Worm (Caenorhabditis elegans) whole organism, L2 larva: Measurements from ENCODE around the gene saeg-1.

ENCODE experiments used
- R02D3.7 ChIP-seq: fragments of 150-350 bp; optimal IDR thresholded peaks from 2 replicates; lab custom pipeline; 2014; ENCODE audit warnings: missing biosample characterization, missing genetic modification characterization
- alr-1 ChIP-seq: fragments of 150-350 bp; optimal IDR thresholded peaks from 2 replicates; lab custom pipeline; 2014; ENCODE audit warnings: missing biosample characterization, missing genetic modification characterization
- ceh-16 ChIP-seq: fragments of 150-350 bp; optimal IDR thresholded peaks from 2 replicates; lab custom pipeline; 2014; ENCODE audit warnings: missing biosample characterization, missing genetic modification characterization
- egl-27 ChIP-seq: sonication (generic microtip); optimal IDR thresholded peaks from 3 replicates; lab custom pipeline; 2017; ENCODE audit warnings: missing biosample characterization, missing genetic modification reagents, missing genetic modification characterization
- elt-3 ChIP-seq: sonication (generic microtip); optimal IDR thresholded peaks from 2 replicates; lab custom pipeline; 2017; ENCODE audit warnings: missing biosample characterization, missing genetic modification characterization
- lsy-2 ChIP-seq, 2 experiments: fragments of 150-350 bp in 1 of 2; sonication (generic microtip) in 1 of 2; optimal IDR thresholded peaks; 2 replicates each; lab custom pipeline; 2014 to 2017; ENCODE audit warnings: missing biosample characterization in 2 of 2, missing genetic modification characterization in 2 of 2
- nhr-237 ChIP-seq: fragments of 150-350 bp; optimal IDR thresholded peaks from 2 replicates; lab custom pipeline; 2014; ENCODE audit warnings: missing biosample characterization, missing genetic modification characterization
- nhr-6 ChIP-seq: fragments of 150-350 bp; optimal IDR thresholded peaks from 2 replicates; lab custom pipeline; 2014; ENCODE audit warnings: missing biosample characterization, missing genetic modification characterization
- snpc-4 ChIP-seq: fragments of 150-350 bp; optimal IDR thresholded peaks from 2 replicates; lab custom pipeline; 2014; ENCODE audit warnings: missing biosample characterization, missing genetic modification characterization
- unc-62 ChIP-seq: fragments of 150-350 bp; optimal IDR thresholded peaks from 2 replicates; lab custom pipeline; 2014; ENCODE audit warnings: missing biosample characterization, missing genetic modification reagents, missing genetic modification characterization

ce11 chrV:10832862-10833261 is 32.6 kb downstream of the saeg-1 start:
- TF ChIP-seq elt-3 (tag; lab: Kevin White, UChicago) (no peak), egl-27 (tag; lab: Kevin White, UChicago) (no peak), nhr-237 (tag; lab: Kevin White, UChicago) (no peak), R02D3.7 (tag; lab: Kevin White, UChicago) (no peak), nhr-6 (tag; lab: Kevin White, UChicago) (no peak), alr-1 (tag; lab: Kevin White, UChicago) (no peak), unc-62 (no peak), snpc-4 (tag; lab: Kevin White, UChicago) (no peak), lsy-2 (tag; optimal IDR thresholded peaks at IDR 0.05; lab: Kevin White, UChicago) (no peak), ceh-16 (no peak)
